Fruit fly (Drosophila melanogaster): ENCODE data around the gene CG33293.

- TF ChIP-seq CG14711 (tag; optimal IDR thresholded peaks at IDR 0.05), result no peak
- no peak for TF ChIP-seq toe (GFP tag; optimal IDR thresholded peaks at IDR 0.05)
- TF ChIP-seq Mnt (GFP tag; optimal IDR thresholded peaks at IDR 0.05), result no peak
- TF ChIP-seq Crg-1 (GFP tag; optimal IDR thresholded peaks at IDR 0.05), result no peak
- no peak for TF ChIP-seq Hr96 (GFP tag; optimal IDR thresholded peaks at IDR 0.05)
- TF ChIP-seq bab1 (GFP tag; optimal IDR thresholded peaks at IDR 0.05), result no peak
- TF ChIP-seq cic (GFP tag; optimal IDR thresholded peaks at IDR 0.05), result no peak
- no peak for TF ChIP-seq CG7045 (GFP tag; optimal IDR thresholded peaks at IDR 0.05)
- TF ChIP-seq cnc (optimal IDR thresholded peaks at IDR 0.05), result no peak
- no peak for TF ChIP-seq CG33017 (tag; optimal IDR thresholded peaks at IDR 0.05)
- TF ChIP-seq tj (GFP tag; optimal IDR thresholded peaks at IDR 0.05), result no peak
- TF ChIP-seq CG1620 (GFP tag; optimal IDR thresholded peaks at IDR 0.05), result no peak
Observed at dm6 chr3R:5193271-5193670, 47.3 kb downstream of the CG33293 start.
